Fruit fly (Drosophila melanogaster): ENCODE results near the gene CG11779.

dm6 chr3R:19108126-19108525 is 51.6 kb downstream of the CG11779 start:
- TF ChIP-seq h (optimal IDR thresholded peaks at IDR 0.05) (no peak), psq (optimal IDR thresholded peaks at IDR 0.05) (no peak), insv (optimal IDR thresholded peaks at IDR 0.05) (no peak), ttk (optimal IDR thresholded peaks at IDR 0.05) (no peak)

All from Kc167 (cell line).